Fruit fly (Drosophila melanogaster): ENCODE data around the gene eIF4H1.
A peak's percentile ranks its signal among the peaks of the same experiment; 100 is the strongest.

eIF4H1 gene

dm6 chrX:16421899-16422412 lies 26.5 kb upstream of the eIF4H1 start, which contains the start of gene AnxB11 (continued):
- peak; percentile 23 for TF ChIP-seq CG4617 (GFP tag; optimal IDR thresholded peaks at IDR 0.05; ENCODE audit: borderline replicate concordance)
- no peak for TF ChIP-seq CG10267 (tag; optimal IDR thresholded peaks at IDR 0.05)
- TF ChIP-seq sr (GFP tag; IDR thresholded peaks at IDR 0.05) = no peak
- TF ChIP-seq CG12104 (GFP tag; optimal IDR thresholded peaks at IDR 0.05) = no peak
- no peak for TF ChIP-seq inv (GFP tag; IDR thresholded peaks at IDR 0.05; ENCODE audit: partially characterized antibody)
- TF ChIP-seq CG3163 (GFP tag; optimal IDR thresholded peaks at IDR 0.05) = no peak
- no peak for TF ChIP-seq her (GFP tag; optimal IDR thresholded peaks at IDR 0.05)
- peak; percentile 7 for TF ChIP-seq CG10979 (tag; optimal IDR thresholded peaks at IDR 0.05)
- no peak for TF ChIP-seq Kr (GFP tag; optimal IDR thresholded peaks at IDR 0.05)
- no peak for TF ChIP-seq Ets97D (GFP tag; optimal IDR thresholded peaks at IDR 0.05)
- TF ChIP-seq sisA (GFP tag; IDR thresholded peaks at IDR 0.05) = no peak
- no peak for TF ChIP-seq CG32772 (GFP tag; IDR thresholded peaks at IDR 0.05)
- TF ChIP-seq CG5953 (GFP tag; IDR thresholded peaks at IDR 0.05) = no peak
- no peak for TF ChIP-seq CG10209 (GFP tag; optimal IDR thresholded peaks at IDR 0.05)
- no peak for TF ChIP-seq Hey (tag; optimal IDR thresholded peaks at IDR 0.05)
- TF ChIP-seq Dip3 (GFP tag; optimal IDR thresholded peaks at IDR 0.05) = no peak
- peak; percentile 8 for TF ChIP-seq CG8924 (tag; optimal IDR thresholded peaks at IDR 0.05)
- TF ChIP-seq cas (GFP tag; IDR thresholded peaks at IDR 0.05) = no peak
- no peak for TF ChIP-seq sens (GFP tag)
- no peak for TF ChIP-seq CG7987 (GFP tag; optimal IDR thresholded peaks at IDR 0.05)
- TF ChIP-seq pzg (GFP tag; optimal IDR thresholded peaks at IDR 0.05) = peak; percentile 25
- TF ChIP-seq CG11695 (GFP tag; IDR thresholded peaks at IDR 0.05) = no peak
- no peak for TF ChIP-seq crc (GFP tag; optimal IDR thresholded peaks at IDR 0.05)
- no peak for TF ChIP-seq CG8478 (optimal IDR thresholded peaks at IDR 0.05)
- no peak for TF ChIP-seq Hr51 (GFP tag; optimal IDR thresholded peaks at IDR 0.05)
- peak; percentile 70 for TF ChIP-seq Dp (GFP tag; optimal IDR thresholded peaks at IDR 0.05)
- no peak for TF ChIP-seq gcm (GFP tag; optimal IDR thresholded peaks at IDR 0.05)
- peak; percentile 14; the same call in 2 of the 3 replicates for TF ChIP-seq CG16813 (GFP tag; IDR thresholded peaks at IDR 0.05; ENCODE audit: partially characterized antibody)
- peak; percentile 26; the same call in 1 of the 2 replicates for TF ChIP-seq sob (GFP tag; IDR thresholded peaks at IDR 0.05)
- TF ChIP-seq CG1603 (tag; optimal IDR thresholded peaks at IDR 0.05) = peak; percentile 37
- TF ChIP-seq CG3838 (GFP tag; optimal IDR thresholded peaks at IDR 0.05) = no peak
- TF ChIP-seq B-H2 (GFP tag; optimal IDR thresholded peaks at IDR 0.05) = no peak
- TF ChIP-seq ftz-f1 (GFP tag; optimal IDR thresholded peaks at IDR 0.05) = no peak
- TF ChIP-seq CG12219 (GFP tag; optimal IDR thresholded peaks at IDR 0.05) = no peak
- peak; percentile 13 for TF ChIP-seq YL-1 (GFP tag; optimal IDR thresholded peaks at IDR 0.05)
- no peak for TF ChIP-seq CG6272 (GFP tag; IDR thresholded peaks at IDR 0.05)
- TF ChIP-seq pros (GFP tag; optimal IDR thresholded peaks at IDR 0.05) = peak; percentile 51
- peak; percentile 70 for TF ChIP-seq Dll (GFP tag; IDR thresholded peaks at IDR 0.05; ENCODE audit: partially characterized antibody)
- no peak for TF ChIP-seq ken (GFP tag; IDR thresholded peaks at IDR 0.05)
- TF ChIP-seq Sox100B (GFP tag; optimal IDR thresholded peaks at IDR 0.05) = no peak
- TF ChIP-seq CG4707 (GFP tag; optimal IDR thresholded peaks at IDR 0.05) = no peak
- no peak for TF ChIP-seq NC2β (GFP tag; optimal IDR thresholded peaks at IDR 0.05)
- no peak for TF ChIP-seq Elba2 (GFP tag; optimal IDR thresholded peaks at IDR 0.05)
- TF ChIP-seq fd3F (GFP tag; optimal IDR thresholded peaks at IDR 0.05) = no peak
- no peak for TF ChIP-seq Drgx (GFP tag; IDR thresholded peaks at IDR 0.05)
- TF ChIP-seq trem (tag; optimal IDR thresholded peaks at IDR 0.05) = no peak
- no peak for TF ChIP-seq bcd (GFP tag; optimal IDR thresholded peaks at IDR 0.05)
- TF ChIP-seq CG17385 (GFP tag; optimal IDR thresholded peaks at IDR 0.05) = no peak
- TF ChIP-seq wdn (GFP tag; IDR thresholded peaks at IDR 0.05) = no peak
- no peak for TF ChIP-seq Poxn (GFP tag; IDR thresholded peaks at IDR 0.05)
- no peak for TF ChIP-seq CG9797 (GFP tag; optimal IDR thresholded peaks at IDR 0.05)
